Fruit fly (Drosophila melanogaster) whole organism, embryonic: ENCODE measurements around the gene RtcB.

Experiments
- Adf1 ChIP-seq: fragments of 200-800 bp; sonication (Bioruptor generic); IDR thresholded peaks from 2 replicates; pipeline ENCODE4 v1.3.6; 2022; ENCODE audit warnings: missing biosample characterization, missing genetic modification characterization
- CG10462 ChIP-seq: fragments of 200-800 bp; sonication (Bioruptor generic); optimal IDR thresholded peaks from 2 replicates; lab custom pipeline; 2016; ENCODE audit warnings: missing biosample characterization, missing genetic modification characterization
- CG11456 ChIP-seq: fragments of 200-800 bp; sonication (Bioruptor generic); IDR thresholded peaks from 3 replicates; pipeline ENCODE4 v1.3.6; 2022; ENCODE audit warnings: missing biosample characterization, missing genetic modification characterization
- CG12391 ChIP-seq: fragments of 200-800 bp; sonication (Bioruptor generic); optimal IDR thresholded peaks from 3 replicates; lab custom pipeline; 2018; ENCODE audit warnings: missing biosample characterization, mild to moderate bottlenecking, missing genetic modification characterization, moderate library complexity
- CG1603 ChIP-seq: fragments of 200-800 bp; sonication (Bioruptor generic); optimal IDR thresholded peaks from 2 replicates; lab custom pipeline; 2019; ENCODE audit warnings: missing biosample characterization, mild to moderate bottlenecking, missing genetic modification characterization, moderate library complexity
- CG17328 ChIP-seq: fragments of 200-800 bp; sonication (Bioruptor generic); IDR thresholded peaks from 2 replicates; pipeline ENCODE4 v1.3.6; 2022; ENCODE audit warnings: missing biosample characterization, missing genetic modification characterization
- CG17385 ChIP-seq: fragments of 200-800 bp; sonication (Bioruptor generic); optimal IDR thresholded peaks from 3 replicates; lab custom pipeline; 2018; ENCODE audit warnings: missing biosample characterization, mild to moderate bottlenecking, missing genetic modification characterization
- CG1832 ChIP-seq: fragments of 200-800 bp; sonication (Bioruptor generic); optimal IDR thresholded peaks from 2 replicates; lab custom pipeline; 2017; ENCODE audit warnings: missing biosample characterization, mild to moderate bottlenecking, missing genetic modification characterization, inconsistent platforms
- CG18476 ChIP-seq: fragments of 200-800 bp; sonication (Bioruptor generic); optimal IDR thresholded peaks from 2 replicates; lab custom pipeline; 2016; ENCODE audit warnings: missing biosample characterization, mild to moderate bottlenecking, missing genetic modification characterization
- CG18619 ChIP-seq: fragments of 200-800 bp; sonication (Bioruptor generic); optimal IDR thresholded peaks from 3 replicates; lab custom pipeline; 2017; ENCODE audit warnings: missing biosample characterization, mild to moderate bottlenecking, missing genetic modification characterization
- CG31441 ChIP-seq: fragments of 200-800 bp; sonication (Bioruptor generic); IDR thresholded peaks from 2 replicates; pipeline ENCODE4 v1.3.6; 2022; ENCODE audit warnings: missing biosample characterization, missing genetic modification characterization
- CG3163 ChIP-seq: fragments of 200-800 bp; sonication (Bioruptor generic); optimal IDR thresholded peaks from 3 replicates; lab custom pipeline; 2016; ENCODE audit warnings: missing biosample characterization, missing genetic modification characterization
- CG4404 ChIP-seq: fragments of 200-800 bp; sonication (Bioruptor generic); IDR thresholded peaks from 2 replicates; pipeline ENCODE4 v1.3.6; 2022; ENCODE audit warnings: missing biosample characterization, missing genetic modification characterization
- CG4424 ChIP-seq: fragments of 200-800 bp; sonication (Bioruptor generic); optimal IDR thresholded peaks from 3 replicates; lab custom pipeline; 2016; ENCODE audit warnings: missing biosample characterization, missing genetic modification characterization
- CG4854 ChIP-seq: fragments of 200-800 bp; sonication (Bioruptor generic); optimal IDR thresholded peaks from 2 replicates; lab custom pipeline; 2016; ENCODE audit warnings: missing biosample characterization, missing genetic modification characterization, inconsistent platforms
- CG6654 ChIP-seq: fragments of 200-800 bp; sonication (Bioruptor generic); optimal IDR thresholded peaks from 2 replicates; lab custom pipeline; 2017; ENCODE audit warnings: missing biosample characterization, mild to moderate bottlenecking, missing genetic modification characterization
- CG8359 ChIP-seq: fragments of 200-800 bp; sonication (Bioruptor generic); optimal IDR thresholded peaks from 2 replicates; lab custom pipeline; 2017; ENCODE audit warnings: missing biosample characterization, mild to moderate bottlenecking, missing genetic modification characterization, borderline replicate concordance
- CG8388 ChIP-seq: fragments of 200-800 bp; sonication (Bioruptor generic); optimal IDR thresholded peaks from 2 replicates; lab custom pipeline; 2019; ENCODE audit warnings: missing biosample characterization, mild to moderate bottlenecking, missing genetic modification characterization, moderate library complexity
- CG9437 ChIP-seq: fragments of 200-800 bp; sonication (Bioruptor generic); optimal IDR thresholded peaks from 2 replicates; lab custom pipeline; 2018; ENCODE audit warnings: missing biosample characterization, mild to moderate bottlenecking, missing genetic modification characterization
- CG9797 ChIP-seq: fragments of 200-800 bp; sonication (Bioruptor generic); optimal IDR thresholded peaks from 3 replicates; lab custom pipeline; 2018; ENCODE audit warnings: missing biosample characterization, mild to moderate bottlenecking, missing genetic modification characterization
- CG9932 ChIP-seq: fragments of 200-800 bp; sonication (Bioruptor generic); IDR thresholded peaks from 2 replicates; pipeline ENCODE4 v1.3.6; 2022; ENCODE audit warnings: missing biosample characterization, missing genetic modification characterization
- Dip3 ChIP-seq: fragments of 200-800 bp; sonication (Bioruptor generic); optimal IDR thresholded peaks from 3 replicates; lab custom pipeline; 2016; ENCODE audit warnings: missing biosample characterization, missing genetic modification characterization
- Dp ChIP-seq: fragments of 200-800 bp; sonication (Bioruptor generic); optimal IDR thresholded peaks from 2 replicates; lab custom pipeline; 2018; ENCODE audit warnings: missing biosample characterization, mild to moderate bottlenecking, missing genetic modification characterization, moderate library complexity
- Drgx ChIP-seq: fragments of 200-800 bp; sonication (Bioruptor generic); IDR thresholded peaks from 2 replicates; pipeline ENCODE4 v1.3.6; 2022; ENCODE audit warnings: missing biosample characterization, missing genetic modification characterization
- HHEX ChIP-seq: fragments of 200-800 bp; sonication (Bioruptor generic); optimal IDR thresholded peaks from 3 replicates; lab custom pipeline; 2017; ENCODE audit warnings: missing biosample characterization, mild to moderate bottlenecking, missing genetic modification characterization, missing genetic modification reagents
- Hand ChIP-seq: fragments of 200-800 bp; sonication (Bioruptor generic); optimal IDR thresholded peaks from 2 replicates; lab custom pipeline; 2017; ENCODE audit warnings: mild to moderate bottlenecking, missing biosample characterization, missing genetic modification reagents, missing genetic modification characterization
- Hr51 ChIP-seq, 2 experiments: fragments of 200-800 bp; sonication (Bioruptor generic); optimal IDR thresholded peaks; 2 replicates in 1 of 2; 3 replicates in 1 of 2; lab custom pipeline; 2016 to 2018; ENCODE audit warnings: missing biosample characterization in 2 of 2, missing genetic modification characterization in 2 of 2, mild to moderate bottlenecking in 1 of 2, moderate library complexity in 1 of 2
- MESR4 ChIP-seq: fragments of 200-800 bp; sonication (Bioruptor generic); optimal IDR thresholded peaks from 2 replicates; lab custom pipeline; 2018; ENCODE audit warnings: missing biosample characterization, mild to moderate bottlenecking, missing genetic modification characterization, moderate library complexity
- Meics ChIP-seq: fragments of 200-800 bp; sonication (Bioruptor generic); optimal IDR thresholded peaks from 2 replicates; lab custom pipeline; 2017; ENCODE audit warnings: missing biosample characterization, mild to moderate bottlenecking, missing genetic modification characterization
- Myb ChIP-seq: fragments of 200-800 bp; sonication (Bioruptor generic); optimal IDR thresholded peaks from 2 replicates; lab custom pipeline; 2016; ENCODE audit warnings: missing biosample characterization, missing genetic modification characterization
- NC2β ChIP-seq: fragments of 200-800 bp; sonication (Bioruptor generic); optimal IDR thresholded peaks from 2 replicates; lab custom pipeline; 2016; ENCODE audit warnings: missing biosample characterization, missing genetic modification characterization
- NFAT ChIP-seq: fragments of 200-800 bp; sonication (Bioruptor generic); IDR thresholded peaks from 2 replicates; pipeline ENCODE4 v1.3.6; 2022; ENCODE audit warnings: missing biosample characterization, missing genetic modification characterization
- NK7.1 ChIP-seq: fragments of 200-800 bp; sonication (Bioruptor generic); optimal IDR thresholded peaks from 3 replicates; lab custom pipeline; 2016; ENCODE audit warnings: missing biosample characterization, missing genetic modification characterization
- Pdp1 ChIP-seq, 2 experiments: fragments of 200-800 bp; sonication (Bioruptor generic); optimal IDR thresholded peaks; 3 replicates each; lab custom pipeline; 2016; ENCODE audit warnings: missing biosample characterization in 2 of 2, missing genetic modification characterization in 2 of 2, mild to moderate bottlenecking in 1 of 2, moderate library complexity in 1 of 2
- Ravus ChIP-seq: fragments of 200-800 bp; sonication (Bioruptor generic); IDR thresholded peaks from 2 replicates; pipeline ENCODE4 v1.3.6; 2022; ENCODE audit warnings: missing biosample characterization, missing genetic modification characterization
- Scr ChIP-seq: fragments of 200-800 bp; sonication (Bioruptor generic); IDR thresholded peaks from 2 replicates; pipeline ENCODE4 v1.3.6; 2022; ENCODE audit warnings: missing biosample characterization, missing genetic modification characterization; ENCODE audit not compliant: partially characterized antibody
- Side ChIP-seq: fragments of 200-800 bp; sonication (Bioruptor generic); optimal IDR thresholded peaks from 2 replicates; lab custom pipeline; 2016; ENCODE audit warnings: missing biosample characterization, missing genetic modification characterization
- Sry-δ ChIP-seq: fragments of 200-800 bp; sonication (Bioruptor generic); optimal IDR thresholded peaks from 2 replicates; lab custom pipeline; 2016; ENCODE audit warnings: missing biosample characterization, missing genetic modification characterization
- Trl ChIP-seq, 3 experiments: fragments of >200 bp in 2 of 3; fragments of 200-800 bp in 1 of 3; sonication (Bioruptor generic) in 1 of 3; optimal IDR thresholded peaks; 2 replicates in 1 of 3; 3 replicates in 2 of 3; lab custom pipeline; 2016 to 2017; ENCODE audit warnings: missing biosample characterization in 1 of 3, missing genetic modification characterization in 1 of 3
- ac ChIP-seq: fragments of 200-800 bp; sonication (Bioruptor generic); optimal IDR thresholded peaks from 3 replicates; lab custom pipeline; 2017; ENCODE audit warnings: missing biosample characterization, mild to moderate bottlenecking, missing genetic modification characterization
- ap ChIP-seq: fragments of 200-800 bp; sonication (Bioruptor generic); IDR thresholded peaks from 2 replicates; pipeline ENCODE4 v1.3.6; 2022; ENCODE audit warnings: missing biosample characterization, missing genetic modification characterization
- bcd ChIP-seq: fragments of 200-800 bp; sonication (Bioruptor generic); optimal IDR thresholded peaks from 2 replicates; lab custom pipeline; 2017; ENCODE audit warnings: missing biosample characterization, mild to moderate bottlenecking, missing genetic modification characterization
- dmrt11E ChIP-seq: fragments of 200-800 bp; sonication (Bioruptor generic); optimal IDR thresholded peaks from 3 replicates; lab custom pipeline; 2018; ENCODE audit warnings: missing biosample characterization, mild to moderate bottlenecking, missing genetic modification characterization, moderate library complexity
- insv ChIP-seq, 2 experiments: fragments of 200-800 bp; sonication (Bioruptor generic); optimal IDR thresholded peaks; 3 replicates each; lab custom pipeline; 2016 to 2018; ENCODE audit warnings: missing biosample characterization in 2 of 2, missing genetic modification characterization in 2 of 2
- jigr1 ChIP-seq: fragments of 200-800 bp; sonication (Bioruptor generic); IDR thresholded peaks from 3 replicates; pipeline ENCODE4 v1.3.6; 2022; ENCODE audit warnings: missing biosample characterization, missing genetic modification characterization
- onecut ChIP-seq: fragments of 200-800 bp; sonication (Bioruptor generic); IDR thresholded peaks from 2 replicates; pipeline ENCODE4 v1.3.6; 2022; ENCODE audit warnings: missing biosample characterization, missing genetic modification characterization
- org-1 ChIP-seq: fragments of 200-800 bp; sonication (Bioruptor generic); optimal IDR thresholded peaks from 2 replicates; lab custom pipeline; 2017; ENCODE audit warnings: missing biosample characterization, missing genetic modification characterization
- sens-2 ChIP-seq: fragments of 200-800 bp; sonication (Bioruptor generic); IDR thresholded peaks from 2 replicates; pipeline ENCODE4 v1.3.6; 2022; ENCODE audit warnings: missing biosample characterization, missing genetic modification characterization
- toy ChIP-seq: fragments of 200-800 bp; sonication (Bioruptor generic); IDR thresholded peaks from 2 replicates; pipeline ENCODE4 v1.3.6; 2022; ENCODE audit warnings: missing biosample characterization, missing genetic modification characterization
- tx ChIP-seq: fragments of 200-800 bp; sonication (Bioruptor generic); optimal IDR thresholded peaks from 2 replicates; lab custom pipeline; 2016; ENCODE audit warnings: missing biosample characterization, missing genetic modification characterization

Gene RtcB

DNA sequence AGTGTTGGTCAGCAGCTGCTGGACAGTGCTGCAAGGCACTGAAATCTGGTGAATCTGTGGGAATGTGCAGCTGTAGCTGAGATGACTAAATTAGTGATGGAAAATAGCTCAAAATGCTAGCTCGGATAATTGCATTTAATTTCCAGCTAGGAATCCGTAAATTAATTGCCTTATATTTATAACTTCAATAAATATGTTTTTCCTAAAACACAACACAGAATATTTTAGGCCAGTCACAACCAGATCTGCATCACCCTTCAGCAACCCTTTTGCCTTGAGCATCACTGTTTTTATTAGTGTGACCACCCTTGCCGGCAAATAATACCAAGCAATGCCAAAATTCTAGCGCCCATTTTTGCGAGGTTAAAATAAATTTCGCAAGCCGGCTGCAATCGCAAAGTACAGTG lies 14.3 kb downstream of the RtcB start, which contains the start of gene Hs2st:
TSS of gene Hs2st (minus strand) at position 17 of the 407 bp plus-strand sequence.
- peak; percentile 41 for TF ChIP-seq Hand (GFP tag; lab: Kevin White, UChicago)
- TF ChIP-seq Hr51 (GFP tag; optimal IDR thresholded peaks at IDR 0.05; lab: Kevin White, UChicago), result peak; percentile 87 to 97
- peak; percentile 93 to 97 for TF ChIP-seq Pdp1 (GFP tag; optimal IDR thresholded peaks at IDR 0.05; lab: Kevin White, UChicago)
- peak; percentile 96 for TF ChIP-seq tx
- TF ChIP-seq Adf1 (GFP tag; lab: Robert Waterston, UW), result peak; percentile 75
- TF ChIP-seq CG10462 (GFP tag; lab: Kevin White, UChicago), result peak; percentile 89
- peak; percentile 86 for TF ChIP-seq Drgx (GFP tag; lab: Robert Waterston, UW)
- peak; percentile 93 for TF ChIP-seq NFAT
- peak; percentile 93 for TF ChIP-seq CG4424 (GFP tag; lab: Kevin White, UChicago)
- peak; percentile 89 for TF ChIP-seq dmrt11E (tag; lab: Kevin White, UChicago)
- TF ChIP-seq toy (GFP tag; lab: Robert Waterston, UW), result peak; percentile 45; the same call in 1 of the 2 replicates
- TF ChIP-seq Dip3, result peak; percentile 97
- TF ChIP-seq insv (GFP tag; optimal IDR thresholded peaks at IDR 0.05; lab: Kevin White, UChicago), result peak in 1 of 2 experiments; percentile 75
- peak; percentile 88 for TF ChIP-seq CG4854 (GFP tag; lab: Kevin White, UChicago)
- peak; percentile 82 for TF ChIP-seq Sry-δ (GFP tag; lab: Kevin White, UChicago)
- TF ChIP-seq CG9932 (GFP tag; lab: Robert Waterston, UW), result peak; percentile 98
- no peak for TF ChIP-seq CG1832 (GFP tag; lab: Kevin White, UChicago)
- peak; percentile 42 for TF ChIP-seq MESR4 (GFP tag; lab: Kevin White, UChicago)
- peak; percentile 96 for TF ChIP-seq CG1603 (tag; lab: Kevin White, UChicago)
- TF ChIP-seq CG8388 (GFP tag; lab: Kevin White, UChicago), result peak; percentile 85
- TF ChIP-seq onecut, result peak; percentile 64; the same call in 1 of the 2 replicates
- TF ChIP-seq Dp (GFP tag; lab: Kevin White, UChicago), result peak; percentile 67
- peak; percentile 77 for TF ChIP-seq CG3163 (GFP tag; lab: Kevin White, UChicago)
- peak; percentile 96 for TF ChIP-seq CG4404 (GFP tag; lab: Robert Waterston, UW)
- TF ChIP-seq Scr (GFP tag; lab: Robert Waterston, UW), result peak; percentile 59
- TF ChIP-seq Myb (GFP tag; lab: Kevin White, UChicago), result peak; percentile 85
- TF ChIP-seq ap, result peak; percentile 80
- peak; percentile 69 for TF ChIP-seq CG9437 (GFP tag; lab: Kevin White, UChicago)
- TF ChIP-seq CG8359, result peak; percentile 37
- peak; percentile 88 for TF ChIP-seq Meics (GFP tag; lab: Kevin White, UChicago)
- TF ChIP-seq org-1 (GFP tag; lab: Kevin White, UChicago), result peak; percentile 79
- peak; percentile 79 for TF ChIP-seq Ravus (GFP tag; lab: Robert Waterston, UW)
- peak; percentile 69 for TF ChIP-seq CG6654 (GFP tag; lab: Kevin White, UChicago)
- peak; percentile 84 for TF ChIP-seq CG9797 (GFP tag; lab: Kevin White, UChicago)
- no peak; the same call in 1 of the 2 replicates for TF ChIP-seq CG31441
- peak; percentile 93 for TF ChIP-seq CG12391 (tag; lab: Kevin White, UChicago)
- TF ChIP-seq HHEX (GFP tag; lab: Kevin White, UChicago), result peak; percentile 84
- peak; percentile 91 for TF ChIP-seq NC2β (GFP tag; lab: Kevin White, UChicago)
- TF ChIP-seq sens-2 (GFP tag; lab: Robert Waterston, UW), result peak; percentile 76
- TF ChIP-seq CG11456, result peak; percentile 91
- TF ChIP-seq NK7.1 (GFP tag; lab: Kevin White, UChicago), result peak; percentile 83
- peak; percentile 82 for TF ChIP-seq CG17385
- peak in 1 of 2 experiments; percentile 1 for TF ChIP-seq Trl (optimal IDR thresholded peaks at IDR 0.05; lab: Kevin White, UChicago)
- TF ChIP-seq Trl (GFP tag; optimal IDR thresholded peaks at IDR 0.05; lab: Kevin White, UChicago), result peak; percentile 96
- TF ChIP-seq jigr1, result peak; percentile 85; the same call in 2 of the 3 replicates
- TF ChIP-seq CG18476, result peak; percentile 93
- TF ChIP-seq CG18619 (GFP tag; lab: Kevin White, UChicago), result peak; percentile 90
- peak; percentile 88 for TF ChIP-seq CG17328 (GFP tag; lab: Robert Waterston, UW)
- peak; percentile 59 for TF ChIP-seq ac (GFP tag; lab: Kevin White, UChicago)
- TF ChIP-seq bcd, result peak; percentile 92
- peak; percentile 91 for TF ChIP-seq Side
